Worm (Caenorhabditis elegans) whole organism, early embryonic: Measurements from ENCODE around the gene hach-1.

Source experiments
- ama-1 ChIP-seq: fragments of 150-350 bp; optimal IDR thresholded peaks from 2 replicates; lab custom pipeline; 2014
- flt-1 ChIP-seq: fragments of 200-800 bp; sonication (Bioruptor generic); IDR thresholded peaks from 2 replicates; pipeline ENCODE4 v1.3.6; 2022; ENCODE audit warnings: missing genetic modification characterization, missing compliant biosample characterization

DNA sequence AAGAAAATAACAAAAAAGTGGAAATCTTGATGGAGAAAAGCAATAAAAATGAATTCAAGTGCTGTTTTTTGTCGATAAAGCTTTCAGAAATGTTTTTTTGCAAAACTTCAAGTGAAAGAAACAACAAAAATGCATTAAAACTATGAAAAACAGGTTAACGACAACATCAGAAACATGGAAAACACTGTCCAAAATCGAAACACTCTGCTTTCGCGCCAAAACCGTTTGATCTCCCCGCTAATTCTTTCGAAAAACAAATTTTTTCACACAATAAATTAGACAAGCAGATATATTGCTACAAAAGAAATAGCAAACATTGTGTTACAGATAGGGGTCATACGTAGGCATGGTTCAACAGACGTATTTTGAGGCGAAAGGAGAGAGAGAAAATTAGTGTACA is 13.5 kb upstream of the hach-1 start:
- TF ChIP-seq flt-1 (GFP tag; lab: Robert Waterston, UW) (no peak), ama-1 (no peak)
